Worm (Caenorhabditis elegans) whole organism, L4 larva: ENCODE measurements around the gene cest-33.

ENCODE experiments used
- F49E8.2 ChIP-seq: sonication (generic microtip); optimal IDR thresholded peaks from 2 replicates; lab custom pipeline; 2016; ENCODE audit warnings: missing compliant biosample characterization, mild to moderate bottlenecking, missing genetic modification characterization, borderline replicate concordance
- ceh-82 ChIP-seq: sonication (generic microtip); optimal IDR thresholded peaks from 2 replicates; lab custom pipeline; 2017; ENCODE audit warnings: missing biosample characterization, missing genetic modification characterization
- fos-1 ChIP-seq: fragments of 150-350 bp; optimal IDR thresholded peaks from 2 replicates; lab custom pipeline; 2014; ENCODE audit warnings: missing biosample characterization, missing genetic modification characterization
- lir-3 ChIP-seq: sonication (generic microtip); optimal IDR thresholded peaks from 2 replicates; lab custom pipeline; 2016; ENCODE audit warnings: mild to moderate bottlenecking, missing genetic modification characterization, missing compliant biosample characterization
- lsy-2 ChIP-seq, 2 experiments: fragments of 150-350 bp in 1 of 2; sonication (generic microtip) in 1 of 2; optimal IDR thresholded peaks; 2 replicates each; lab custom pipeline; 2014 to 2017; ENCODE audit warnings: missing biosample characterization in 2 of 2, missing genetic modification characterization in 2 of 2

ce11 chrV:6400528-6400927 is 35.1 kb upstream of the cest-33 start:
- TF ChIP-seq lir-3 (no peak), ceh-82 (tag; lab: Kevin White, UChicago) (no peak), lsy-2 (tag; optimal IDR thresholded peaks at IDR 0.05; lab: Kevin White, UChicago) (no peak), F49E8.2 (tag; lab: Kevin White, UChicago) (no peak), fos-1 (tag; lab: Kevin White, UChicago) (no peak)
